Fruit fly (Drosophila melanogaster) whole organism, prepupa: ENCODE measurements around the gene plx.

ENCODE experiments used
- Blimp-1 ChIP-seq: fragments of 200-800 bp; sonication (Bioruptor generic); optimal IDR thresholded peaks from 3 replicates; lab custom pipeline; 2017; ENCODE audit warnings: missing biosample characterization, missing genetic modification characterization, mild to moderate bottlenecking, moderate library complexity, missing genetic modification reagents
- CG10631 ChIP-seq: fragments of 200-800 bp; sonication (Bioruptor generic); optimal IDR thresholded peaks from 2 replicates; lab custom pipeline; 2016; ENCODE audit warnings: missing biosample characterization, missing genetic modification characterization
- CG10669 ChIP-seq: fragments of 200-800 bp; sonication (Bioruptor generic); optimal IDR thresholded peaks from 3 replicates; lab custom pipeline; 2018; ENCODE audit warnings: missing biosample characterization, mild to moderate bottlenecking, missing genetic modification characterization, moderate library complexity
- CG11294 ChIP-seq: fragments of 200-800 bp; sonication (Bioruptor generic); IDR thresholded peaks from 2 replicates; pipeline ENCODE4 v1.3.6; 2022; ENCODE audit warnings: missing biosample characterization, missing genetic modification characterization
- CG11762 ChIP-seq: fragments of 200-800 bp; sonication (Bioruptor generic); optimal IDR thresholded peaks from 3 replicates; lab custom pipeline; 2016; ENCODE audit warnings: missing biosample characterization, missing genetic modification characterization; ENCODE audit not compliant: insufficient read depth
- CG11902 ChIP-seq: fragments of 200-800 bp; sonication (Bioruptor generic); optimal IDR thresholded peaks from 3 replicates; lab custom pipeline; 2016; ENCODE audit warnings: missing biosample characterization, missing genetic modification characterization
- CG15336 ChIP-seq: fragments of 200-800 bp; sonication (Bioruptor generic); IDR thresholded peaks from 2 replicates; pipeline ENCODE4 v1.3.6; 2022; ENCODE audit warnings: missing biosample characterization, missing genetic modification characterization
- CG1621 ChIP-seq: fragments of 200-800 bp; sonication (Bioruptor generic); optimal IDR thresholded peaks from 3 replicates; lab custom pipeline; 2018; ENCODE audit warnings: missing biosample characterization, mild to moderate bottlenecking, missing genetic modification characterization
- CG16779 ChIP-seq: fragments of 200-800 bp; sonication (Bioruptor generic); optimal IDR thresholded peaks from 3 replicates; lab custom pipeline; 2017; ENCODE audit warnings: missing biosample characterization, mild to moderate bottlenecking, missing genetic modification characterization
- CG3032 ChIP-seq: fragments of 200-800 bp; optimal IDR thresholded peaks from 2 replicates; lab custom pipeline; 2019; ENCODE audit warnings: missing biosample characterization, mild to moderate bottlenecking, missing genetic modification characterization, moderate library complexity
- CG31627 ChIP-seq: fragments of 200-800 bp; sonication (Bioruptor generic); optimal IDR thresholded peaks from 3 replicates; lab custom pipeline; 2016; ENCODE audit warnings: missing biosample characterization, missing genetic modification characterization
- CG32006 ChIP-seq: fragments of 200-800 bp; sonication (Bioruptor generic); optimal IDR thresholded peaks from 3 replicates; lab custom pipeline; 2017; ENCODE audit warnings: missing biosample characterization, mild to moderate bottlenecking, missing genetic modification characterization
- CG34406 ChIP-seq: fragments of 200-800 bp; sonication (Bioruptor generic); optimal IDR thresholded peaks from 3 replicates; lab custom pipeline; 2016; ENCODE audit warnings: missing biosample characterization, missing genetic modification characterization
- CG3919 ChIP-seq: fragments of 200-800 bp; sonication (Bioruptor generic); optimal IDR thresholded peaks from 3 replicates; lab custom pipeline; 2016; ENCODE audit warnings: missing biosample characterization, missing genetic modification characterization
- CG6276 ChIP-seq: fragments of 200-800 bp; sonication (Bioruptor generic); optimal IDR thresholded peaks from 2 replicates; lab custom pipeline; 2017; ENCODE audit warnings: missing biosample characterization, mild to moderate bottlenecking, missing genetic modification characterization
- CG7368 ChIP-seq: fragments of 200-800 bp; sonication (Bioruptor generic); optimal IDR thresholded peaks from 3 replicates; lab custom pipeline; 2016; ENCODE audit warnings: missing biosample characterization, missing genetic modification characterization
- CG8119 ChIP-seq: fragments of 200-800 bp; sonication (Bioruptor generic); IDR thresholded peaks from 3 replicates; pipeline ENCODE4 v1.3.6; 2022; ENCODE audit warnings: missing biosample characterization, missing genetic modification characterization
- CG8632 ChIP-seq: fragments of 200-800 bp; sonication (Bioruptor generic); optimal IDR thresholded peaks from 3 replicates; lab custom pipeline; 2016; ENCODE audit warnings: missing biosample characterization, missing genetic modification characterization
- Eip75B ChIP-seq: fragments of 200-800 bp; sonication (Bioruptor generic); optimal IDR thresholded peaks from 3 replicates; lab custom pipeline; 2016; ENCODE audit warnings: missing biosample characterization, missing genetic modification characterization
- Eip78C ChIP-seq: fragments of 200-800 bp; sonication (Bioruptor generic); peaks from one replicate; lab custom pipeline; 2016; ENCODE audit warnings: missing biosample characterization, missing genetic modification characterization
- Eip93F ChIP-seq: fragments of 200-800 bp; sonication (Bioruptor generic); optimal IDR thresholded peaks from 2 replicates; lab custom pipeline; 2016; ENCODE audit warnings: missing biosample characterization, mild to moderate bottlenecking, missing genetic modification characterization
- Ets21C ChIP-seq: fragments of 200-800 bp; sonication (Bioruptor generic); optimal IDR thresholded peaks from 3 replicates; lab custom pipeline; 2016; ENCODE audit warnings: missing biosample characterization, missing genetic modification characterization
- Ets96B ChIP-seq: fragments of 200-800 bp; optimal IDR thresholded peaks from 2 replicates; lab custom pipeline; 2019; ENCODE audit warnings: missing biosample characterization, mild to moderate bottlenecking, missing genetic modification characterization, moderate library complexity
- Gug ChIP-seq: fragments of 200-800 bp; sonication (Bioruptor generic); IDR thresholded peaks from 2 replicates; pipeline ENCODE4 v1.3.6; 2022; ENCODE audit warnings: missing biosample characterization, missing genetic modification characterization
- Hr38 ChIP-seq: sonication (Bioruptor generic); optimal IDR thresholded peaks from 2 replicates; lab custom pipeline; 2016; ENCODE audit warnings: missing biosample characterization, missing genetic modification characterization
- Hr39 ChIP-seq: fragments of 200-800 bp; sonication (Bioruptor generic); optimal IDR thresholded peaks from 2 replicates; lab custom pipeline; 2016; ENCODE audit warnings: missing biosample characterization, missing genetic modification characterization
- Hr4 ChIP-seq: fragments of 200-800 bp; sonication (Bioruptor generic); optimal IDR thresholded peaks from 3 replicates; lab custom pipeline; 2016; ENCODE audit warnings: missing biosample characterization, missing genetic modification characterization
- OdsH ChIP-seq: fragments of 200-800 bp; sonication (Bioruptor generic); optimal IDR thresholded peaks from 3 replicates; lab custom pipeline; 2016; ENCODE audit warnings: missing biosample characterization, missing genetic modification characterization
- Smox ChIP-seq: fragments of 200-800 bp; sonication (Bioruptor generic); optimal IDR thresholded peaks from 3 replicates; lab custom pipeline; 2016; ENCODE audit warnings: missing biosample characterization, missing genetic modification characterization
- Sox102F ChIP-seq: fragments of 200-800 bp; sonication (Bioruptor generic); optimal IDR thresholded peaks from 2 replicates; lab custom pipeline; 2016; ENCODE audit warnings: missing biosample characterization, mild to moderate bottlenecking, missing genetic modification characterization
- Sox14 ChIP-seq: fragments of 200-800 bp; sonication (Bioruptor generic); optimal IDR thresholded peaks from 3 replicates; lab custom pipeline; 2016; ENCODE audit warnings: missing biosample characterization, missing genetic modification characterization
- Sox15 ChIP-seq: fragments of 200-800 bp; sonication (Bioruptor generic); optimal IDR thresholded peaks from 3 replicates; lab custom pipeline; 2016; ENCODE audit warnings: missing biosample characterization, missing genetic modification characterization
- achi ChIP-seq: fragments of 200-800 bp; sonication (Bioruptor generic); optimal IDR thresholded peaks from 3 replicates; lab custom pipeline; 2016; ENCODE audit warnings: missing biosample characterization, missing genetic modification characterization
- acj6 ChIP-seq: fragments of 200-800 bp; sonication (Bioruptor generic); optimal IDR thresholded peaks from 3 replicates; lab custom pipeline; 2016; ENCODE audit warnings: missing biosample characterization, missing genetic modification characterization
- dac ChIP-seq: fragments of 200-800 bp; sonication (Bioruptor generic); optimal IDR thresholded peaks from 2 replicates; lab custom pipeline; 2017; ENCODE audit warnings: missing biosample characterization, mild to moderate bottlenecking, missing genetic modification characterization
- dsx ChIP-seq: fragments of 200-800 bp; optimal IDR thresholded peaks from 3 replicates; lab custom pipeline; 2019; ENCODE audit warnings: missing biosample characterization, mild to moderate bottlenecking, missing genetic modification characterization, moderate library complexity; ENCODE audit not compliant: poor library complexity, severe bottlenecking
- eg ChIP-seq: fragments of 200-800 bp; sonication (Bioruptor generic); IDR thresholded peaks from 3 replicates; pipeline ENCODE4 v1.3.6; 2022; ENCODE audit warnings: missing biosample characterization, missing genetic modification characterization
- fd85E ChIP-seq: fragments of 200-800 bp; sonication (Bioruptor generic); optimal IDR thresholded peaks from 3 replicates; lab custom pipeline; 2016; ENCODE audit warnings: missing biosample characterization, missing genetic modification characterization
- fkh ChIP-seq: fragments of 200-800 bp; sonication (Bioruptor generic); optimal IDR thresholded peaks from 3 replicates; lab custom pipeline; 2017; ENCODE audit warnings: missing biosample characterization, mild to moderate bottlenecking, missing genetic modification characterization, moderate library complexity
- lz ChIP-seq: fragments of 200-800 bp; sonication (Bioruptor generic); optimal IDR thresholded peaks from 3 replicates; lab custom pipeline; 2016; ENCODE audit warnings: missing biosample characterization, missing genetic modification characterization
- net ChIP-seq: fragments of 200-800 bp; sonication (Bioruptor generic); optimal IDR thresholded peaks from 3 replicates; lab custom pipeline; 2016; ENCODE audit warnings: missing biosample characterization, missing genetic modification characterization
- salr ChIP-seq, 2 experiments: fragments of 200-800 bp; sonication (Bioruptor generic); optimal IDR thresholded peaks; 3 replicates each; lab custom pipeline; 2016 to 2018; ENCODE audit warnings: missing biosample characterization in 2 of 2, missing genetic modification characterization in 2 of 2, mild to moderate bottlenecking in 1 of 2
- spab ChIP-seq: fragments of 200-800 bp; sonication (Bioruptor generic); optimal IDR thresholded peaks from 2 replicates; lab custom pipeline; 2017; ENCODE audit warnings: missing biosample characterization, mild to moderate bottlenecking, missing genetic modification characterization, missing genetic modification reagents
- svp ChIP-seq: fragments of 200-800 bp; sonication (Bioruptor generic); peaks from one replicate; lab custom pipeline; 2016; ENCODE audit warnings: missing biosample characterization, missing genetic modification characterization
- topi ChIP-seq: fragments of 200-800 bp; sonication (Bioruptor generic); optimal IDR thresholded peaks from 3 replicates; lab custom pipeline; 2016; ENCODE audit warnings: missing biosample characterization, missing genetic modification characterization
- vri ChIP-seq: fragments of 200-800 bp; sonication (Bioruptor generic); optimal IDR thresholded peaks from 3 replicates; lab custom pipeline; 2016; ENCODE audit warnings: missing biosample characterization, mild to moderate bottlenecking, missing genetic modification characterization

plx gene

DNA sequence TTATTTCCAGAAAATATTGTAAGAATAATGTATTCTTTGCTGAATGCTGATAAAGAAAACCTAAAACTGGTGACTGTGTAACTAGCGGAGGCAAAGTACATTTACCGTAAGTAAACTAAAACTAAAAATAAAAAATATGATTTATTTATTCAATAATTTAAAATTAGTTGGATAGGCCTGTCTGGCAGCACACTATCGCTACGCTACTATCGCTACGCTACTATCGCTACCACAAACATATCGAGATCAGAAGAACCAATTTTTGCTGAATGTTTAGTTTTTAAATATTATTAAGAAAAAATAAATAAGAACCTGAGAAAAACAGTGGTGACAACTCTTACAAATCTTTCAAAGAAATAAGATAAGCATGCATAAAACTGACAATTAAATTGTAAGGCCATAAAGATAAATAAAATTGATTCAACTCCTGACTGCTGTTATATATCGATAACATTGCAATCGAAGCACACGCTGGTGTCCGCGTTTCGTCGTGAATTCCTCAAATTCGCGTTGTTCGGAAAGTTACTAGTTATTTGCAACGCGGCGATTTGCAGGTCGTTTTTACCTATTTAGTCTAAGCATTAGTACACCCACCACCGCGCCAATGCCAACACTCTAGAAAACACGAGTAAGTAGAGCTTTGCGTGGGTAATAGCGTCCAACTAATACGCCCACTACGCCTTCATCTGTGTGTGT is 25.3 kb upstream of the plx start, which contains the start of gene Wdr33 (continued):
- TF ChIP-seq vri, result no peak
- no peak for TF ChIP-seq Sox14 (GFP tag; lab: Kevin White, UChicago)
- TF ChIP-seq Eip93F (GFP tag; lab: Kevin White, UChicago), result no peak
- no peak for TF ChIP-seq CG16779
- peak; percentile 60 for TF ChIP-seq CG32006 (GFP tag; lab: Kevin White, UChicago)
- TF ChIP-seq dsx (GFP tag; lab: Kevin White, UChicago), result no peak
- no peak; the same call in 1 of the 2 replicates for TF ChIP-seq CG11294 (GFP tag; lab: Robert Waterston, UW)
- no peak for TF ChIP-seq fd85E (GFP tag; lab: Kevin White, UChicago)
- TF ChIP-seq Hr38 (GFP tag; lab: Kevin White, UChicago), result no peak
- TF ChIP-seq CG7368 (GFP tag; lab: Kevin White, UChicago), result no peak
- peak; percentile 20 for TF ChIP-seq Ets96B (tag; lab: Kevin White, UChicago)
- no peak for TF ChIP-seq eg (GFP tag; lab: Robert Waterston, UW)
- TF ChIP-seq CG8632 (GFP tag; lab: Kevin White, UChicago), result peak; percentile 51
- peak; percentile 50 for TF ChIP-seq CG10631
- peak; percentile 24 for TF ChIP-seq topi (GFP tag; lab: Kevin White, UChicago)
- peak; percentile 48 for TF ChIP-seq CG11902 (GFP tag; lab: Kevin White, UChicago)
- no peak for TF ChIP-seq spab (GFP tag; lab: Kevin White, UChicago)
- no peak for TF ChIP-seq Sox102F (GFP tag; lab: Kevin White, UChicago)
- peak; percentile 32 for TF ChIP-seq fkh (GFP tag; lab: Kevin White, UChicago)
- TF ChIP-seq Smox (GFP tag; lab: Kevin White, UChicago), result peak; percentile 31
- no peak for TF ChIP-seq Blimp-1 (GFP tag; lab: Kevin White, UChicago)
- peak; percentile 3 for TF ChIP-seq CG34406 (GFP tag; lab: Kevin White, UChicago)
- no peak for TF ChIP-seq net (GFP tag; lab: Kevin White, UChicago)
- TF ChIP-seq Sox15, result peak; percentile 45
- no peak for TF ChIP-seq salr (GFP tag; optimal IDR thresholded peaks at IDR 0.05; lab: Kevin White, UChicago)
- peak; percentile 45 for TF ChIP-seq Hr4
- TF ChIP-seq CG1621 (tag; lab: Kevin White, UChicago), result no peak
- TF ChIP-seq CG8119 (GFP tag; lab: Robert Waterston, UW), result no peak
- peak; percentile 35 for TF ChIP-seq achi
- no peak for TF ChIP-seq CG31627
- TF ChIP-seq Eip78C, result peak; percentile 9
- no peak for TF ChIP-seq OdsH (GFP tag; lab: Kevin White, UChicago)
- peak; percentile 4 for TF ChIP-seq Eip75B (GFP tag; lab: Kevin White, UChicago)
- TF ChIP-seq CG3032 (tag; lab: Kevin White, UChicago), result peak; percentile 19
- peak; percentile 41 for TF ChIP-seq CG10669
- TF ChIP-seq CG3919 (GFP tag; lab: Kevin White, UChicago), result no peak
- TF ChIP-seq Ets21C, result peak; percentile 13
- peak; percentile 54 for TF ChIP-seq acj6 (GFP tag; lab: Kevin White, UChicago)

DNA sequence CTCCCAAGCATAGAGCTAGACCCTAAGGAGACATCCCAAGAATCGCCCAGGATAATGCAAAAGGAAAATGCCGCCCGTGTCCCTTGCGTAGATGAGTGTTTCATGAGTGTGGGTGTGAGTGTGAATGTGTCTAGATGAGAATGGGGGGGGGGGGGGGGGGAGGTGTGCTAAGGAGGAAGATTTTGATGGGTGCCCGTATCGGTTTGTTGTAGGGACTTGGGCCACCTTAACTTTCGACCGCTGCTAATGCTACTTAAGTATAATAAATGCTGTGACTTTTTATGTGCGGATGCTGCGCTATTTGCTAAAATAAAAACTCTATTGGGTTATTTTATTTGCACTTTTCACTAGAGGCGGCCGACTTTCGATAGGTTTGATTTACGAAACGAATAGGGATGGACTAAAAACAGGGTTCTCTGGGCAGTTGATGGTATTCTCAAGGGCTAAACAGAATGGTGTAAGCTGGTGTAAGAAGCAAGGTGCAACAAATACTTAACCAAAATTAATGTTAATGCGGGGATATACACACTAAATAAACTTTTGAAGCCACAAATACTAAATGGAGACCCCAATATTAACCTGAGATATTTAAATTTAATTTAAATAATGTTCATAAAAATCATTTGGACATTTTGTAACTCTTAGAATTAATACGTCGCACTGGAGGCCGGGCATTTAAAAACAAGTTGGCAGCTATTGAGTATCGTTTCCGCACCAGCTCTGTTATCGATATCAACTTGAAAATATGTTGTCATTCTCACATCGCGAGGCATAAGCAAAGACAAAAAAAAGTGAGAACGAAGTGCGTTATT is 16.5 kb upstream of the plx start, which contains the start of the genes Xe7 and Atg17:
TSS of gene Xe7 (minus strand) at position 407 of the 812 bp plus-strand sequence.
TSS of gene Atg17 (plus strand) at position 786 of the 812 bp plus-strand sequence.
- peak; percentile 94 for TF ChIP-seq Gug
- peak; percentile 81 for TF ChIP-seq fd85E (GFP tag; lab: Kevin White, UChicago)
- peak; percentile 90 for TF ChIP-seq CG8632 (GFP tag; lab: Kevin White, UChicago)
- peak; percentile 89 for TF ChIP-seq Eip75B (GFP tag; lab: Kevin White, UChicago)
- TF ChIP-seq CG8119 (GFP tag; lab: Robert Waterston, UW), result peak; percentile 87
- TF ChIP-seq CG11294 (GFP tag; lab: Robert Waterston, UW), result peak; percentile 88; the same call in 1 of the 2 replicates
- peak; percentile 96 for TF ChIP-seq svp (GFP tag; lab: Kevin White, UChicago)
- peak; percentile 76 for TF ChIP-seq fkh (GFP tag; lab: Kevin White, UChicago)
- TF ChIP-seq Eip78C, result peak; percentile 94
- peak; percentile 83 for TF ChIP-seq net (GFP tag; lab: Kevin White, UChicago)
- no peak for TF ChIP-seq CG6276 (GFP tag; lab: Kevin White, UChicago)
- no peak for TF ChIP-seq spab (GFP tag; lab: Kevin White, UChicago)
- TF ChIP-seq Smox (GFP tag; lab: Kevin White, UChicago), result peak; percentile 91
- peak; percentile 95 for TF ChIP-seq CG31627
- TF ChIP-seq Ets21C, result peak; percentile 94
- peak; percentile 77 for TF ChIP-seq CG15336 (GFP tag; lab: Robert Waterston, UW)
- TF ChIP-seq Sox102F (GFP tag; lab: Kevin White, UChicago), result peak; percentile 85
- TF ChIP-seq CG32006 (GFP tag; lab: Kevin White, UChicago), result peak; percentile 94
- peak; percentile 93 for TF ChIP-seq lz
- peak; percentile 90 for TF ChIP-seq CG34406 (GFP tag; lab: Kevin White, UChicago)
- peak; percentile 88 for TF ChIP-seq dac (GFP tag; lab: Kevin White, UChicago)
- TF ChIP-seq CG11762, result peak; percentile 76
- TF ChIP-seq Hr39 (GFP tag; lab: Kevin White, UChicago), result peak; percentile 95
